Worm (Caenorhabditis elegans) whole organism, L3 larva: ENCODE measurements around the gene fbxb-30.

Experiments
- R02D3.7 ChIP-seq: fragments of 150-350 bp; optimal IDR thresholded peaks from 2 replicates; lab custom pipeline; 2014; ENCODE audit warnings: missing biosample characterization, missing genetic modification characterization
- ceh-82 ChIP-seq: fragments of 150-350 bp; optimal IDR thresholded peaks from 2 replicates; lab custom pipeline; 2014; ENCODE audit warnings: missing biosample characterization, missing genetic modification characterization
- ceh-9 ChIP-seq: sonication (generic microtip); optimal IDR thresholded peaks from 2 replicates; lab custom pipeline; 2018; ENCODE audit warnings: missing biosample characterization, missing genetic modification characterization
- daf-12 ChIP-seq: fragments of 150-350 bp; optimal IDR thresholded peaks from 2 replicates; lab custom pipeline; 2014; ENCODE audit warnings: missing biosample characterization, missing genetic modification reagents, missing genetic modification characterization
- fkh-10 ChIP-seq: sonication (generic microtip); optimal IDR thresholded peaks from 2 replicates; lab custom pipeline; 2017; ENCODE audit warnings: missing biosample characterization, missing genetic modification reagents, missing genetic modification characterization
- lin-15B ChIP-seq: fragments of 150-350 bp; optimal IDR thresholded peaks from 2 replicates; lab custom pipeline; 2014; ENCODE audit warnings: missing biosample characterization, missing genetic modification characterization
- nhr-28 ChIP-seq: fragments of 150-350 bp; optimal IDR thresholded peaks from 2 replicates; lab custom pipeline; 2014; ENCODE audit warnings: missing biosample characterization, missing genetic modification characterization
- nhr-77 ChIP-seq: fragments of 150-350 bp; optimal IDR thresholded peaks from 2 replicates; lab custom pipeline; 2014; ENCODE audit warnings: missing biosample characterization, missing genetic modification characterization
- pha-4 ChIP-seq: fragments of 150-350 bp; optimal IDR thresholded peaks from 2 replicates; lab custom pipeline; 2014; ENCODE audit warnings: missing biosample characterization, missing genetic modification reagents, missing genetic modification characterization
- tbx-2 ChIP-seq: sonication (generic microtip); optimal IDR thresholded peaks from 2 replicates; lab custom pipeline; 2016; ENCODE audit warnings: mild to moderate bottlenecking, missing genetic modification characterization, missing compliant biosample characterization
- ztf-4 ChIP-seq: fragments of 150-350 bp; optimal IDR thresholded peaks from 2 replicates; lab custom pipeline; 2014; ENCODE audit warnings: missing biosample characterization, missing genetic modification characterization

DNA sequence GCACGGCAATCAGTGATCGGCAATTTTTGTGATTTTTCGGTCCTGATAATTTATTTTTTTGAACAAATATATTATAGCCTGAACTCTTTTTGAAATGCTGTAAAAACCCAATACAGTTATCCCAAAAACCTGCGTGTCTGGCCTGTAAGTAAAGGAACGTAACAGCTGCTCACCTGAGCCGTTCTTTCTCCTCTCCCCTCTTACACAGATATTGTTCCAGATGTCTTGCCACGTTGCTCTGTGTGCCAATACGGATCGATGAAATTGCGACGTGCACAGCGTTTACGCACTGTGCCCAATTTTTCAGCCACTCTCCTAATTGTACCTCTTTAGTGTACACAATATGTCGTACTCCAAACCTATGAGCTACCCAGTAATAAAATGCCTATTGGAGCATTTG lies 42.6 kb downstream of the fbxb-30 start, which contains the start of gene sdz-4:
- TF ChIP-seq R02D3.7 (no peak), nhr-77 (tag; lab: Kevin White, UChicago) (no peak), tbx-2 (tag; lab: Kevin White, UChicago) (no peak), lin-15B (tag; lab: Kevin White, UChicago) (no peak), pha-4 (tag; lab: Kevin White, UChicago) (no peak), ceh-82 (tag; lab: Kevin White, UChicago) (no peak), daf-12 (tag; lab: Kevin White, UChicago) (no peak), fkh-10 (GFP tag; lab: Kevin White, UChicago) (no peak), ceh-9 (tag; lab: Kevin White, UChicago) (no peak), ztf-4 (no peak), nhr-28 (tag; lab: Kevin White, UChicago) (no peak)
